Fruit fly (Drosophila melanogaster) whole organism, embryonic: ENCODE results near the gene neb.

Experiments used
- C15 ChIP-seq: fragments of 200-800 bp; sonication (Bioruptor generic); IDR thresholded peaks from 3 replicates; pipeline ENCODE4 v1.3.6; 2022; ENCODE audit warnings: missing biosample characterization, missing genetic modification characterization
- CG10147 ChIP-seq: fragments of 200-800 bp; sonication (Bioruptor generic); optimal IDR thresholded peaks from 2 replicates; lab custom pipeline; 2019; ENCODE audit warnings: missing biosample characterization, mild to moderate bottlenecking, missing genetic modification characterization, moderate library complexity
- CG10267 ChIP-seq: fragments of 200-800 bp; sonication (Bioruptor generic); optimal IDR thresholded peaks from 2 replicates; lab custom pipeline; 2018; ENCODE audit warnings: missing biosample characterization, mild to moderate bottlenecking, missing genetic modification characterization, moderate library complexity
- CG11456 ChIP-seq: fragments of 200-800 bp; sonication (Bioruptor generic); IDR thresholded peaks from 3 replicates; pipeline ENCODE4 v1.3.6; 2022; ENCODE audit warnings: missing biosample characterization, missing genetic modification characterization
- CG11696 ChIP-seq: fragments of 200-800 bp; sonication (Bioruptor generic); IDR thresholded peaks from 2 replicates; pipeline ENCODE4 v1.3.6; 2022; ENCODE audit warnings: missing biosample characterization, missing genetic modification characterization
- CG12071 ChIP-seq: fragments of 200-800 bp; sonication (Bioruptor generic); optimal IDR thresholded peaks from 3 replicates; lab custom pipeline; 2018; ENCODE audit warnings: missing biosample characterization, mild to moderate bottlenecking, missing genetic modification characterization
- CG15011 ChIP-seq: fragments of 200-800 bp; sonication (Bioruptor generic); optimal IDR thresholded peaks from 3 replicates; lab custom pipeline; 2018; ENCODE audit warnings: missing biosample characterization, mild to moderate bottlenecking, missing genetic modification characterization
- CG15269 ChIP-seq: fragments of 200-800 bp; sonication (Bioruptor generic); optimal IDR thresholded peaks from 2 replicates; lab custom pipeline; 2018; ENCODE audit warnings: missing biosample characterization, mild to moderate bottlenecking, missing genetic modification characterization, moderate library complexity
- CG1602 ChIP-seq: fragments of 200-800 bp; sonication (Bioruptor generic); optimal IDR thresholded peaks from 3 replicates; lab custom pipeline; 2016; ENCODE audit warnings: missing biosample characterization, missing genetic modification characterization
- CG16863 ChIP-seq: fragments of 200-800 bp; sonication (Bioruptor generic); optimal IDR thresholded peaks from 3 replicates; lab custom pipeline; 2016; ENCODE audit warnings: missing biosample characterization, missing genetic modification characterization
- CG17568 ChIP-seq: fragments of 200-800 bp; sonication (Bioruptor generic); optimal IDR thresholded peaks from 2 replicates; lab custom pipeline; 2018; ENCODE audit warnings: missing biosample characterization, mild to moderate bottlenecking, missing genetic modification characterization, moderate library complexity
- CG2116 ChIP-seq: fragments of 200-800 bp; sonication (Bioruptor generic); optimal IDR thresholded peaks from 3 replicates; lab custom pipeline; 2018; ENCODE audit warnings: missing biosample characterization, mild to moderate bottlenecking, missing genetic modification characterization
- CG32772 ChIP-seq: fragments of 200-800 bp; sonication (Bioruptor generic); IDR thresholded peaks from 2 replicates; pipeline ENCODE4 v1.3.6; 2022; ENCODE audit warnings: missing biosample characterization, missing genetic modification characterization
- CG33213 ChIP-seq: fragments of 200-800 bp; sonication (Bioruptor generic); optimal IDR thresholded peaks from 3 replicates; lab custom pipeline; 2016; ENCODE audit warnings: missing biosample characterization, missing genetic modification characterization
- CG42726 ChIP-seq: fragments of 200-800 bp; sonication (Bioruptor generic); IDR thresholded peaks from 2 replicates; pipeline ENCODE4 v1.3.6; 2022; ENCODE audit warnings: missing biosample characterization, missing genetic modification characterization; ENCODE audit not compliant: partially characterized antibody
- CG4328 ChIP-seq: fragments of 200-800 bp; sonication (Bioruptor generic); optimal IDR thresholded peaks from 3 replicates; lab custom pipeline; 2017; ENCODE audit warnings: missing biosample characterization, missing genetic modification reagents, missing genetic modification characterization
- CG43689 ChIP-seq: fragments of 200-800 bp; sonication (Bioruptor generic); IDR thresholded peaks from 2 replicates; pipeline ENCODE4 v1.3.6; 2022; ENCODE audit warnings: missing biosample characterization, missing genetic modification characterization
- CG4730 ChIP-seq: fragments of 200-800 bp; sonication (Bioruptor generic); IDR thresholded peaks from 2 replicates; pipeline ENCODE4 v1.3.6; 2022; ENCODE audit warnings: missing biosample characterization, missing genetic modification characterization
- CG6272 ChIP-seq: fragments of 200-800 bp; sonication (Bioruptor generic); IDR thresholded peaks from 2 replicates; pipeline ENCODE4 v1.3.6; 2022; ENCODE audit warnings: missing biosample characterization, missing genetic modification characterization
- CG7745 ChIP-seq: fragments of 200-800 bp; sonication (Bioruptor generic); optimal IDR thresholded peaks from 2 replicates; lab custom pipeline; 2018; ENCODE audit warnings: missing biosample characterization, mild to moderate bottlenecking, missing genetic modification characterization, moderate library complexity
- CG8089 ChIP-seq: fragments of 200-800 bp; sonication (Bioruptor generic); optimal IDR thresholded peaks from 3 replicates; lab custom pipeline; 2016; ENCODE audit warnings: missing biosample characterization, missing genetic modification characterization
- CG8765 ChIP-seq: fragments of 200-800 bp; sonication (Bioruptor generic); IDR thresholded peaks from 2 replicates; pipeline ENCODE4 v1.3.6; 2022; ENCODE audit warnings: missing biosample characterization, missing genetic modification characterization
- CG8944 ChIP-seq: fragments of 200-800 bp; sonication (Bioruptor generic); optimal IDR thresholded peaks from 3 replicates; lab custom pipeline; 2016; ENCODE audit warnings: missing biosample characterization, missing genetic modification characterization
- Dbx ChIP-seq: fragments of 200-800 bp; sonication (Bioruptor generic); IDR thresholded peaks from 3 replicates; pipeline ENCODE4 v1.3.6; 2022; ENCODE audit warnings: missing biosample characterization, missing genetic modification characterization
- Deaf1 ChIP-seq: fragments of 200-800 bp; optimal IDR thresholded peaks from 3 replicates; lab custom pipeline; 2019; ENCODE audit warnings: missing biosample characterization, mild to moderate bottlenecking, missing genetic modification characterization, moderate library complexity
- Dek ChIP-seq: fragments of 200-800 bp; sonication (Bioruptor generic); optimal IDR thresholded peaks from 3 replicates; lab custom pipeline; 2019; ENCODE audit warnings: missing biosample characterization, mild to moderate bottlenecking, missing genetic modification characterization, moderate library complexity
- Eip74EF ChIP-seq, 2 experiments: fragments of 200-800 bp in 1 of 2; fragments of >200 bp in 1 of 2; sonication (Bioruptor generic) in 1 of 2; optimal IDR thresholded peaks; 2 replicates each; lab custom pipeline; 2017 to 2019; ENCODE audit warnings: missing biosample characterization in 2 of 2, missing genetic modification characterization in 2 of 2, mild to moderate bottlenecking in 1 of 2, moderate library complexity in 1 of 2
- HLH4C ChIP-seq: fragments of 200-800 bp; sonication (Bioruptor generic); IDR thresholded peaks from 3 replicates; pipeline ENCODE4 v1.3.6; 2022; ENCODE audit warnings: missing biosample characterization, missing genetic modification characterization; ENCODE audit not compliant: partially characterized antibody
- Hand ChIP-seq: fragments of 200-800 bp; sonication (Bioruptor generic); optimal IDR thresholded peaks from 2 replicates; lab custom pipeline; 2017; ENCODE audit warnings: mild to moderate bottlenecking, missing biosample characterization, missing genetic modification reagents, missing genetic modification characterization
- HmgD ChIP-seq: fragments of 200-800 bp; sonication (Bioruptor generic); optimal IDR thresholded peaks from 3 replicates; lab custom pipeline; 2016; ENCODE audit warnings: missing biosample characterization, missing genetic modification characterization
- Mad ChIP-seq: fragments of 200-800 bp; sonication (Bioruptor generic); optimal IDR thresholded peaks from 2 replicates; lab custom pipeline; 2016; ENCODE audit warnings: missing biosample characterization, missing genetic modification characterization
- Mrtf ChIP-seq: fragments of 200-800 bp; sonication (Bioruptor generic); IDR thresholded peaks from 3 replicates; pipeline ENCODE4 v1.3.6; 2022; ENCODE audit warnings: missing biosample characterization, missing genetic modification characterization
- Nf-YC ChIP-seq: fragments of 200-800 bp; optimal IDR thresholded peaks from 3 replicates; lab custom pipeline; 2019; ENCODE audit warnings: missing biosample characterization, mild to moderate bottlenecking, missing genetic modification characterization, moderate library complexity
- Oli ChIP-seq: fragments of 200-800 bp; sonication (Bioruptor generic); optimal IDR thresholded peaks from 2 replicates; lab custom pipeline; 2018; ENCODE audit warnings: missing biosample characterization, mild to moderate bottlenecking, missing genetic modification characterization, moderate library complexity
- Sox100B ChIP-seq: fragments of 200-800 bp; sonication (Bioruptor generic); optimal IDR thresholded peaks from 3 replicates; lab custom pipeline; 2018; ENCODE audit warnings: missing biosample characterization, mild to moderate bottlenecking, missing genetic modification characterization
- az2 ChIP-seq: fragments of 200-800 bp; sonication (Bioruptor generic); optimal IDR thresholded peaks from 3 replicates; lab custom pipeline; 2016; ENCODE audit warnings: missing biosample characterization, missing genetic modification characterization
- cas ChIP-seq: fragments of 200-800 bp; sonication (Bioruptor generic); IDR thresholded peaks from 2 replicates; pipeline ENCODE4 v1.3.6; 2022; ENCODE audit warnings: missing biosample characterization, missing genetic modification characterization
- chif ChIP-seq, 2 experiments: fragments of 200-800 bp; sonication (Bioruptor generic); optimal IDR thresholded peaks; 3 replicates each; lab custom pipeline; 2016; ENCODE audit warnings: missing biosample characterization in 2 of 2, missing genetic modification characterization in 2 of 2
- corto ChIP-seq: fragments of 200-800 bp; sonication (Bioruptor generic); optimal IDR thresholded peaks from 2 replicates; lab custom pipeline; 2016; ENCODE audit warnings: missing biosample characterization, mild to moderate bottlenecking, missing genetic modification characterization, moderate library complexity
- crol ChIP-seq: fragments of 200-800 bp; sonication (Bioruptor generic); IDR thresholded peaks from 2 replicates; pipeline ENCODE4 v1.3.6; 2022; ENCODE audit warnings: missing biosample characterization, missing genetic modification characterization
- dati ChIP-seq: fragments of 200-800 bp; sonication (Bioruptor generic); IDR thresholded peaks from 2 replicates; pipeline ENCODE4 v1.3.6; 2022; ENCODE audit warnings: missing biosample characterization, missing genetic modification characterization
- dysf ChIP-seq: fragments of 200-800 bp; sonication (Bioruptor generic); IDR thresholded peaks from 3 replicates; pipeline ENCODE4 v1.3.6; 2022; ENCODE audit warnings: missing biosample characterization, missing genetic modification characterization
- gcm2 ChIP-seq: fragments of 200-800 bp; sonication (Bioruptor generic); optimal IDR thresholded peaks from 2 replicates; lab custom pipeline; 2016; ENCODE audit warnings: missing biosample characterization, missing genetic modification characterization
- ro ChIP-seq: fragments of 200-800 bp; sonication (Bioruptor generic); IDR thresholded peaks from 2 replicates; pipeline ENCODE4 v1.3.6; 2022; ENCODE audit warnings: missing biosample characterization, missing genetic modification characterization
- sc ChIP-seq, 3 experiments: fragments of >200 bp in 2 of 3; fragments of 200-800 bp in 1 of 3; sonication (Bioruptor generic) in 1 of 3; optimal IDR thresholded peaks; 2 replicates in 2 of 3; 3 replicates in 1 of 3; lab custom pipeline; 2017; ENCODE audit warnings: mild to moderate bottlenecking in 1 of 3, missing biosample characterization in 1 of 3, missing genetic modification characterization in 1 of 3, missing genetic modification reagents in 1 of 3
- tna ChIP-seq: fragments of 200-800 bp; sonication (Bioruptor generic); IDR thresholded peaks from 2 replicates; pipeline ENCODE4 v1.3.6; 2022; ENCODE audit warnings: missing biosample characterization, missing genetic modification characterization; ENCODE audit not compliant: partially characterized antibody
- tx ChIP-seq: fragments of 200-800 bp; sonication (Bioruptor generic); optimal IDR thresholded peaks from 2 replicates; lab custom pipeline; 2016; ENCODE audit warnings: missing biosample characterization, missing genetic modification characterization
- unpg ChIP-seq: fragments of 200-800 bp; sonication (Bioruptor generic); optimal IDR thresholded peaks from 3 replicates; lab custom pipeline; 2018; ENCODE audit warnings: missing biosample characterization, mild to moderate bottlenecking, missing genetic modification characterization, moderate library complexity

Gene neb

DNA sequence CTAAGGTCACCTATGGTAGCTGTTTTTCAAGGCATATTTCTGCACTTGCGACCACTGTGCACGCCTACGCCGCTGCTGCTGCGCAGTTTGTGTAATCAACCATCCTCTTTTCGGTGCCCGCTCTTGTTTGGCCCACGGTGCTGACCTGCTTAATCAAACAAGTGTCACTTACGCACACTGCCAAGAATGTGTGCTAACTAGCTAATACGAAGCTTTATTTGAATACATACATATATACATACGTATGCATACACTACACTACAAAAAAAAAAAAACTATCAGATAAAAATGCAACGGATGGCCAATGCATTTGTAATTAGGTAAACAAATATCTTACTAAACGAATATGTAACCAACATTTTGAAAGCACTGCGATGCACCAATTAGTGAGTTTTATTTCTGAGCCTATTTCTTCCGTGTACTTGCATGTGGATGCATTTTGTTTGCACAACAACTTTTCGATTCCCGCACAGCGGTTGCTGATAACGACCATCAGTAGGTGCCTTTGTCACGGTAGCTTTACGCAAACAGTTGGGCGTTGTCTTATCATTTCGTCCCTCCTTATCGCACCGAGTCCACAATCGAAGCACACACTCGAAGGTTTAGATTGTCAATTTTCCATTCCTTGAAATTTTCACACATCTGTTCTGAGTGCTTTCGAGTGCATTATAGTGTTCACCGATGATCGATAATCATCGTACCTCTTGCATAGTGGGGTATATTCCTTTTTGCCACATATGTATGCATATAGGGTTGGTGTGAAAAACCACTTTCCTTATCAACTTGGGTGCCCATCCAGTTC is 10.9 kb downstream of the neb start (continued):
- TF ChIP-seq CG33213 (peak; percentile 72), Mrtf (peak; percentile 74; the same call in 2 of the 3 replicates), CG12071 (GFP tag; lab: Kevin White, UChicago) (peak; percentile 83), CG16863 (GFP tag; lab: Kevin White, UChicago) (peak; percentile 90), CG8944 (GFP tag; lab: Kevin White, UChicago) (peak; percentile 71), CG2116 (peak; percentile 56), C15 (peak; percentile 74), Mad (peak; percentile 74), CG7745 (tag; lab: Kevin White, UChicago) (peak; percentile 20), gcm2 (peak; percentile 84), CG8765 (GFP tag; lab: Robert Waterston, UW) (peak; percentile 55; the same call in 1 of the 2 replicates), CG10267 (peak; percentile 71), CG15269 (tag; lab: Kevin White, UChicago) (peak; percentile 83), Sox100B (GFP tag; lab: Kevin White, UChicago) (peak; percentile 88), HLH4C (no peak), CG4730 (GFP tag; lab: Robert Waterston, UW) (peak; percentile 90), crol (GFP tag; lab: Robert Waterston, UW) (peak; percentile 83), CG43689 (peak; percentile 65), CG8089 (GFP tag; lab: Kevin White, UChicago) (peak; percentile 83), CG42726 (GFP tag; lab: Robert Waterston, UW) (no peak), CG17568 (GFP tag; lab: Kevin White, UChicago) (peak; percentile 81), az2 (GFP tag; lab: Kevin White, UChicago) (peak; percentile 84), CG15011 (GFP tag; lab: Kevin White, UChicago) (peak; percentile 67), Hand (peak; percentile 62), CG32772 (GFP tag; lab: Robert Waterston, UW) (peak; percentile 85), HmgD (peak; percentile 8), CG4328 (peak; percentile 41), tna (GFP tag; lab: Robert Waterston, UW) (peak; percentile 8), CG10147 (GFP tag; lab: Kevin White, UChicago) (peak; percentile 70), dysf (GFP tag; lab: Robert Waterston, UW) (peak; percentile 86), cas (GFP tag; lab: Robert Waterston, UW) (peak; percentile 67), CG11456 (GFP tag; lab: Robert Waterston, UW) (peak; percentile 88), tx (GFP tag; lab: Kevin White, UChicago) (peak; percentile 74), ro (GFP tag; lab: Robert Waterston, UW) (no peak; the same call in 1 of the 2 replicates), corto (GFP tag; lab: Kevin White, UChicago) (peak; percentile 89), unpg (peak; percentile 89), Dek (tag; lab: Kevin White, UChicago) (peak; percentile 77), chif (GFP tag; optimal IDR thresholded peaks at IDR 0.05; lab: Kevin White, UChicago) (peak; percentile 79 to 86), Nf-YC (tag; lab: Kevin White, UChicago) (peak; percentile 56), Dbx (GFP tag; lab: Robert Waterston, UW) (peak; percentile 77), CG1602 (GFP tag; lab: Kevin White, UChicago) (peak; percentile 79), Deaf1 (tag; lab: Kevin White, UChicago) (peak; percentile 89), CG11696 (GFP tag; lab: Robert Waterston, UW) (peak; percentile 82), CG6272 (GFP tag; lab: Robert Waterston, UW) (peak; percentile 68), Oli (tag; lab: Kevin White, UChicago) (peak; percentile 81), sc (optimal IDR thresholded peaks at IDR 0.05; lab: Kevin White, UChicago) (no peak), sc (GFP tag; optimal IDR thresholded peaks at IDR 0.05; lab: Kevin White, UChicago) (peak; percentile 81), Eip74EF (GFP tag; optimal IDR thresholded peaks at IDR 0.05; lab: Kevin White, UChicago) (peak in 1 of 2 experiments; percentile 91), dati (GFP tag; lab: Robert Waterston, UW) (peak; percentile 83)
